Worm (Caenorhabditis elegans) whole organism, midembryonic: ENCODE results near the gene ari-1.4.

Experiments used
- T22C8.4 ChIP-seq: fragments of 200-800 bp; sonication (Bioruptor generic); IDR thresholded peaks from 2 replicates; pipeline ENCODE4 v1.3.6; 2022; ENCODE audit warnings: missing genetic modification characterization, missing compliant biosample characterization
- cog-1 ChIP-seq: sonication (generic microtip); optimal IDR thresholded peaks from 2 replicates; lab custom pipeline; 2016; ENCODE audit warnings: missing genetic modification characterization, missing compliant biosample characterization
- flt-1 ChIP-seq: fragments of 200-800 bp; sonication (Bioruptor generic); IDR thresholded peaks from 2 replicates; pipeline ENCODE4 v1.3.6; 2022; ENCODE audit warnings: missing genetic modification characterization, missing compliant biosample characterization
- klf-2 ChIP-seq: fragments of 200-800 bp; sonication (Bioruptor generic); conservative IDR thresholded peaks from 2 replicates; pipeline ENCODE4 v1.3.6; 2022; ENCODE audit warnings: missing genetic modification reagents, missing genetic modification characterization, missing compliant biosample characterization
- med-1 ChIP-seq: sonication (generic microtip); optimal IDR thresholded peaks from 2 replicates; lab custom pipeline; 2017; ENCODE audit warnings: missing genetic modification characterization, mild to moderate bottlenecking, missing compliant biosample characterization, antibody characterized with exemption, missing genetic modification reagents; ENCODE audit not compliant: insufficient read depth
- ref-1 ChIP-seq: fragments of 200-800 bp; sonication (Bioruptor generic); conservative IDR thresholded peaks from 2 replicates; pipeline ENCODE4 v1.3.6; 2022; ENCODE audit warnings: missing genetic modification reagents, missing genetic modification characterization, missing compliant biosample characterization
- tab-1 ChIP-seq: fragments of 200-800 bp; sonication (Bioruptor generic); IDR thresholded peaks from 2 replicates; pipeline ENCODE4 v1.3.6; 2022; ENCODE audit warnings: missing genetic modification characterization, missing compliant biosample characterization
- ztf-23 ChIP-seq: fragments of 200-800 bp; sonication (Bioruptor generic); IDR thresholded peaks from 2 replicates; pipeline ENCODE4 v1.3.6; 2022; ENCODE audit warnings: missing genetic modification reagents, missing genetic modification characterization, missing compliant biosample characterization
- ztf-29 ChIP-seq: fragments of 200-800 bp; sonication (Bioruptor generic); IDR thresholded peaks from 2 replicates; pipeline ENCODE4 v1.3.6; 2022; ENCODE audit warnings: missing genetic modification reagents, missing genetic modification characterization, missing compliant biosample characterization

The ari-1.4 gene

ce11 chrIV:15528234-15528633 lies at the start of gene ari-1.4:
Gene ari-1.4, minus strand, starts transcription at chrIV:15528528.
- TF ChIP-seq med-1 (GFP tag; lab: Kevin White, UChicago) (no peak), T22C8.4 (GFP tag; lab: Robert Waterston, UW) (peak; percentile 25; the same call in 1 of the 2 replicates), klf-2 (no peak)

- peak; percentile 37 for TF ChIP-seq cog-1 (tag; lab: Kevin White, UChicago)
- TF ChIP-seq T22C8.4 (GFP tag; lab: Robert Waterston, UW): no peak
Measured at ce11 chrIV:15573863-15574262, 45.5 kb upstream of the ari-1.4 start.

- no peak for TF ChIP-seq ztf-29 (GFP tag; lab: Robert Waterston, UW)
- no peak for TF ChIP-seq cog-1 (tag; lab: Kevin White, UChicago)
- no peak for TF ChIP-seq tab-1 (GFP tag; lab: Robert Waterston, UW)
- TF ChIP-seq ztf-23: no peak
- TF ChIP-seq med-1 (GFP tag; lab: Kevin White, UChicago): no peak
- no peak for TF ChIP-seq ref-1
- no peak for TF ChIP-seq flt-1 (GFP tag; lab: Robert Waterston, UW)
- TF ChIP-seq T22C8.4 (GFP tag; lab: Robert Waterston, UW): no peak
- no peak for TF ChIP-seq klf-2
Measured at ce11 chrIV:15572106-15572505, 43.8 kb upstream of the ari-1.4 start.

- no peak for TF ChIP-seq ztf-29 (GFP tag; lab: Robert Waterston, UW)
- TF ChIP-seq ztf-23: no peak
- no peak for TF ChIP-seq flt-1 (GFP tag; lab: Robert Waterston, UW)
- TF ChIP-seq med-1 (GFP tag; lab: Kevin White, UChicago): no peak
- TF ChIP-seq tab-1 (GFP tag; lab: Robert Waterston, UW): no peak
- TF ChIP-seq ref-1: no peak
- TF ChIP-seq cog-1 (tag; lab: Kevin White, UChicago): no peak
- TF ChIP-seq T22C8.4 (GFP tag; lab: Robert Waterston, UW): no peak
- TF ChIP-seq klf-2: no peak
Measured at ce11 chrIV:15571652-15572051, 43.3 kb upstream of the ari-1.4 start.

- no peak for TF ChIP-seq ztf-29 (GFP tag; lab: Robert Waterston, UW)
- TF ChIP-seq ref-1: no peak
- TF ChIP-seq T22C8.4 (GFP tag; lab: Robert Waterston, UW): peak; percentile 95
- TF ChIP-seq med-1 (GFP tag; lab: Kevin White, UChicago): no peak
- TF ChIP-seq cog-1 (tag; lab: Kevin White, UChicago): peak; percentile 48
- no peak for TF ChIP-seq tab-1 (GFP tag; lab: Robert Waterston, UW)
- TF ChIP-seq klf-2: no peak
- TF ChIP-seq flt-1 (GFP tag; lab: Robert Waterston, UW): peak; percentile 71; the same call in 1 of the 2 replicates
- TF ChIP-seq ztf-23: peak; percentile 6; the same call in 1 of the 2 replicates
Measured at ce11 chrIV:15570770-15571169, 42.4 kb upstream of the ari-1.4 start.

- no peak for TF ChIP-seq flt-1 (GFP tag; lab: Robert Waterston, UW)
- TF ChIP-seq T22C8.4 (GFP tag; lab: Robert Waterston, UW): no peak
- TF ChIP-seq tab-1 (GFP tag; lab: Robert Waterston, UW): no peak
- TF ChIP-seq klf-2: no peak
- TF ChIP-seq ref-1: no peak
- no peak for TF ChIP-seq med-1 (GFP tag; lab: Kevin White, UChicago)
- no peak for TF ChIP-seq ztf-29 (GFP tag; lab: Robert Waterston, UW)
- TF ChIP-seq cog-1 (tag; lab: Kevin White, UChicago): no peak
- TF ChIP-seq ztf-23: no peak
Measured at ce11 chrIV:15564327-15564726, 36.0 kb upstream of the ari-1.4 start, which contains the start of gene Y105C5A.1. Gene Y105C5A.1, minus strand, starts transcription at chrIV:15564427.

- TF ChIP-seq tab-1 (GFP tag; lab: Robert Waterston, UW): no peak
- no peak for TF ChIP-seq T22C8.4 (GFP tag; lab: Robert Waterston, UW)
- 0 out of 2 replicates have a peak, but pooled peaks have one; percentile 24 for TF ChIP-seq flt-1 (GFP tag; lab: Robert Waterston, UW)
- peak; percentile 60; the same call in 1 of the 2 replicates for TF ChIP-seq ztf-23
- no peak for TF ChIP-seq ref-1
- TF ChIP-seq cog-1 (tag; lab: Kevin White, UChicago): peak; percentile 25
Measured at ce11 chrIV:15561223-15561656, 32.9 kb upstream of the ari-1.4 start.

- TF ChIP-seq flt-1 (GFP tag; lab: Robert Waterston, UW): no peak
- TF ChIP-seq T22C8.4 (GFP tag; lab: Robert Waterston, UW): peak; percentile 19; the same call in 1 of the 2 replicates
- TF ChIP-seq med-1 (GFP tag; lab: Kevin White, UChicago): no peak
- TF ChIP-seq ztf-23: no peak
Measured at ce11 chrIV:15559065-15559464, 30.7 kb upstream of the ari-1.4 start.

- TF ChIP-seq tab-1 (GFP tag; lab: Robert Waterston, UW): no peak
- peak; percentile 42; the same call in 1 of the 2 replicates for TF ChIP-seq T22C8.4 (GFP tag; lab: Robert Waterston, UW)
- no peak for TF ChIP-seq flt-1 (GFP tag; lab: Robert Waterston, UW)
- no peak for TF ChIP-seq med-1 (GFP tag; lab: Kevin White, UChicago)
- TF ChIP-seq klf-2: no peak
- no peak for TF ChIP-seq ztf-23
Measured at ce11 chrIV:15554771-15555170, 26.4 kb upstream of the ari-1.4 start.

ce11 chrIV:15539447-15539994 lies 11.2 kb upstream of the ari-1.4 start, which contains the start of gene Y73F8A.35:
Gene Y73F8A.35, minus strand, starts transcription at chrIV:15539944.
- TF ChIP-seq cog-1 (tag; lab: Kevin White, UChicago) (no peak), klf-2 (no peak), T22C8.4 (GFP tag; lab: Robert Waterston, UW) (no peak), ztf-29 (GFP tag; lab: Robert Waterston, UW) (no peak)
